Worm (Caenorhabditis elegans): Measurements from ENCODE around the gene nhr-138.

DNA sequence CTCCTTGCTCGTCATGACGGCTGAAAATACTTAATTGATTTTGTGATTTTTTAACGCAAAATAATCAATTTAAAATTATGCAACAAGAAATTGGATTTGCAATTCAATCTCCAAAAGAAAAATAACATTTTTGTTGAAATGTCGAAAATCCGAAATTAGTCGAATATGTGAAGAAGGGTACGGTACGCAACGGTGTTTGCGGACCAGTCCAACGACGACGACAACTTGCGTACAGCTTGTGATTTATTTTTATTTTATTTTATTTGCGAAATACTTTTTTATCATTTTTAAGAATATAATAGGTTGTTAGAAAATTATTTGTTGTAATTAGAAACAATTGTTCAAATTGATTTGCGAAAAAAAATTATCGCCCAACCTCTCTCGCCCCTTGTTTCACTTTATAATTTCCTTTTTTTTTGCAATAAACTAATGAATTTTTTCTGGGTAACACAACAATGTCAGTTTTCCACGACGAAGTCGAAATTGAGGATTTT is 18.3 kb upstream of the nhr-138 start, which contains the start of the genes dcaf-1 and dph-3:
- TF ChIP-seq blmp-1 (tag; optimal IDR thresholded peaks at IDR 0.05), result no peak
- TF ChIP-seq mep-1 (tag; optimal IDR thresholded peaks at IDR 0.05), result peak; percentile 57
- TF ChIP-seq pha-4 (tag; optimal IDR thresholded peaks at IDR 0.05), result no peak
- TF ChIP-seq lsy-2 (tag; optimal IDR thresholded peaks at IDR 0.05), result peak; percentile 97
- no peak for TF ChIP-seq ceh-83 (GFP tag; optimal IDR thresholded peaks at IDR 0.05)
- no peak for TF ChIP-seq nhr-2 (tag; optimal IDR thresholded peaks at IDR 0.05)
- no peak for TF ChIP-seq ceh-39 (tag; optimal IDR thresholded peaks at IDR 0.05)
- TF ChIP-seq sptf-1 (tag; optimal IDR thresholded peaks at IDR 0.05), result no peak
- TF ChIP-seq nhr-12 (tag; optimal IDR thresholded peaks at IDR 0.05), result no peak
- TF ChIP-seq unc-120 (tag; optimal IDR thresholded peaks at IDR 0.05; ENCODE audit: poor library complexity, severe bottlenecking), result no peak
- TF ChIP-seq unc-62 (GFP tag; optimal IDR thresholded peaks at IDR 0.05), result no peak
- TF ChIP-seq hlh-1 (tag; optimal IDR thresholded peaks at IDR 0.05), result no peak
- no peak for TF ChIP-seq nhr-237 (tag; optimal IDR thresholded peaks at IDR 0.05)
- TF ChIP-seq snpc-4 (tag; optimal IDR thresholded peaks at IDR 0.05), result no peak

All from whole organism, mixed stage, embryonic.